Fruit fly (Drosophila melanogaster) whole organism, embryonic: ENCODE measurements around the gene CG8312.

ENCODE experiments used
- C15 ChIP-seq: fragments of 200-800 bp; sonication (Bioruptor generic); IDR thresholded peaks from 3 replicates; pipeline ENCODE4 v1.3.6; 2022; ENCODE audit warnings: missing biosample characterization, missing genetic modification characterization
- CG10209 ChIP-seq: fragments of 200-800 bp; sonication (Bioruptor generic); optimal IDR thresholded peaks from 3 replicates; lab custom pipeline; 2017; ENCODE audit warnings: missing biosample characterization, mild to moderate bottlenecking, missing genetic modification characterization, missing genetic modification reagents
- CG10959 ChIP-seq: fragments of 200-800 bp; sonication (Bioruptor generic); IDR thresholded peaks from 2 replicates; pipeline ENCODE4 v1.3.6; 2022; ENCODE audit warnings: missing biosample characterization, missing genetic modification characterization
- CG11085 ChIP-seq: fragments of 200-800 bp; sonication (Bioruptor generic); IDR thresholded peaks from 2 replicates; pipeline ENCODE4 v1.3.6; 2022; ENCODE audit warnings: missing biosample characterization, missing genetic modification characterization
- CG11456 ChIP-seq: fragments of 200-800 bp; sonication (Bioruptor generic); IDR thresholded peaks from 3 replicates; pipeline ENCODE4 v1.3.6; 2022; ENCODE audit warnings: missing biosample characterization, missing genetic modification characterization
- CG12299 ChIP-seq: fragments of 200-800 bp; sonication (Bioruptor generic); optimal IDR thresholded peaks from 2 replicates; lab custom pipeline; 2018; ENCODE audit warnings: missing biosample characterization, mild to moderate bottlenecking, missing genetic modification characterization
- CG12391 ChIP-seq: fragments of 200-800 bp; sonication (Bioruptor generic); optimal IDR thresholded peaks from 3 replicates; lab custom pipeline; 2018; ENCODE audit warnings: missing biosample characterization, mild to moderate bottlenecking, missing genetic modification characterization, moderate library complexity
- CG12942 ChIP-seq: fragments of 200-800 bp; sonication (Bioruptor generic); optimal IDR thresholded peaks from 3 replicates; lab custom pipeline; 2016; ENCODE audit warnings: missing biosample characterization, missing genetic modification characterization
- CG14014 ChIP-seq: fragments of 200-800 bp; sonication (Bioruptor generic); IDR thresholded peaks from 2 replicates; pipeline ENCODE4 v1.3.6; 2022; ENCODE audit warnings: missing biosample characterization, missing genetic modification characterization
- CG15601 ChIP-seq: fragments of 200-800 bp; sonication (Bioruptor generic); optimal IDR thresholded peaks from 3 replicates; lab custom pipeline; 2019; ENCODE audit warnings: missing biosample characterization, mild to moderate bottlenecking, missing genetic modification characterization, moderate library complexity
- CG17385 ChIP-seq: fragments of 200-800 bp; sonication (Bioruptor generic); optimal IDR thresholded peaks from 3 replicates; lab custom pipeline; 2018; ENCODE audit warnings: missing biosample characterization, mild to moderate bottlenecking, missing genetic modification characterization
- CG2116 ChIP-seq: fragments of 200-800 bp; sonication (Bioruptor generic); optimal IDR thresholded peaks from 3 replicates; lab custom pipeline; 2018; ENCODE audit warnings: missing biosample characterization, mild to moderate bottlenecking, missing genetic modification characterization
- CG3163 ChIP-seq: fragments of 200-800 bp; sonication (Bioruptor generic); optimal IDR thresholded peaks from 3 replicates; lab custom pipeline; 2016; ENCODE audit warnings: missing biosample characterization, missing genetic modification characterization
- CG34224 ChIP-seq: fragments of 200-800 bp; sonication (Bioruptor generic); IDR thresholded peaks from 3 replicates; pipeline ENCODE4 v1.3.6; 2022; ENCODE audit warnings: missing biosample characterization, missing genetic modification characterization; ENCODE audit not compliant: partially characterized antibody
- CG3726 ChIP-seq: fragments of 200-800 bp; sonication (Bioruptor generic); IDR thresholded peaks from 3 replicates; pipeline ENCODE4, ENCODE4 v1.3.6; 2022; ENCODE audit warnings: missing biosample characterization, missing genetic modification characterization
- CG3995 ChIP-seq: fragments of 200-800 bp; sonication (Bioruptor generic); optimal IDR thresholded peaks from 3 replicates; lab custom pipeline; 2016; ENCODE audit warnings: missing biosample characterization, missing genetic modification characterization
- CG4282 ChIP-seq: fragments of 200-800 bp; sonication (Bioruptor generic); optimal IDR thresholded peaks from 2 replicates; lab custom pipeline; 2016; ENCODE audit warnings: missing biosample characterization, missing genetic modification characterization
- CG6683 ChIP-seq: fragments of 200-800 bp; sonication (Bioruptor generic); optimal IDR thresholded peaks from 2 replicates; lab custom pipeline; 2017; ENCODE audit warnings: missing biosample characterization, mild to moderate bottlenecking, missing genetic modification characterization, missing genetic modification reagents
- CG7963 ChIP-seq: fragments of 200-800 bp; sonication (Bioruptor generic); IDR thresholded peaks from 3 replicates; pipeline ENCODE4 v1.3.6; 2022; ENCODE audit warnings: missing biosample characterization, missing genetic modification characterization; ENCODE audit not compliant: partially characterized antibody
- CG8478 ChIP-seq: fragments of >200 bp; optimal IDR thresholded peaks from 2 replicates; lab custom pipeline; 2018
- Dbx ChIP-seq: fragments of 200-800 bp; sonication (Bioruptor generic); IDR thresholded peaks from 3 replicates; pipeline ENCODE4 v1.3.6; 2022; ENCODE audit warnings: missing biosample characterization, missing genetic modification characterization
- E2f1 ChIP-seq: fragments of 200-800 bp; sonication (Bioruptor generic); IDR thresholded peaks from 2 replicates; pipeline ENCODE4 v1.3.6; 2022; ENCODE audit warnings: missing biosample characterization, missing genetic modification characterization
- HLH4C ChIP-seq: fragments of 200-800 bp; sonication (Bioruptor generic); IDR thresholded peaks from 3 replicates; pipeline ENCODE4 v1.3.6; 2022; ENCODE audit warnings: missing biosample characterization, missing genetic modification characterization; ENCODE audit not compliant: partially characterized antibody
- Med ChIP-seq: fragments of 200-800 bp; sonication (Bioruptor generic); peaks from one replicate; lab custom pipeline; 2016; ENCODE audit warnings: missing biosample characterization, missing genetic modification characterization, mild to moderate bottlenecking, inconsistent platforms, moderate library complexity
- PHDP ChIP-seq: fragments of 200-800 bp; sonication (Bioruptor generic); optimal IDR thresholded peaks from 3 replicates; lab custom pipeline; 2018; ENCODE audit warnings: missing biosample characterization, mild to moderate bottlenecking, missing genetic modification characterization, moderate library complexity
- ase ChIP-seq: fragments of 200-800 bp; sonication (Bioruptor generic); IDR thresholded peaks from 3 replicates; pipeline ENCODE4 v1.3.6; 2022; ENCODE audit warnings: missing biosample characterization, missing genetic modification characterization
- br ChIP-seq: fragments of >200 bp; optimal IDR thresholded peaks from 2 replicates; lab custom pipeline; 2017
- dimm ChIP-seq: fragments of 200-800 bp; sonication (Bioruptor generic); IDR thresholded peaks from 2 replicates; pipeline ENCODE4 v1.3.6; 2022; ENCODE audit warnings: missing biosample characterization, missing genetic modification characterization
- dmrt99B ChIP-seq: fragments of 200-800 bp; sonication (Bioruptor generic); optimal IDR thresholded peaks from 2 replicates; lab custom pipeline; 2018; ENCODE audit warnings: missing biosample characterization, mild to moderate bottlenecking, missing genetic modification characterization, moderate library complexity
- emc ChIP-seq: fragments of 200-800 bp; sonication (Bioruptor generic); optimal IDR thresholded peaks from 2 replicates; lab custom pipeline; 2016; ENCODE audit warnings: missing biosample characterization, missing genetic modification characterization
- exex ChIP-seq: fragments of 200-800 bp; sonication (Bioruptor generic); optimal IDR thresholded peaks from 4 replicates; lab custom pipeline; 2018; ENCODE audit warnings: missing biosample characterization, mild to moderate bottlenecking, missing genetic modification characterization, moderate library complexity
- hbn ChIP-seq: fragments of 200-800 bp; sonication (Bioruptor generic); IDR thresholded peaks from 2 replicates; pipeline ENCODE4 v1.3.6; 2022; ENCODE audit warnings: missing biosample characterization, missing genetic modification characterization; ENCODE audit not compliant: partially characterized antibody
- kni ChIP-seq: fragments of 200-800 bp; sonication (Bioruptor generic); optimal IDR thresholded peaks from 3 replicates; lab custom pipeline; 2017; ENCODE audit warnings: mild to moderate bottlenecking, missing biosample characterization, missing genetic modification reagents, missing genetic modification characterization
- lilli ChIP-seq: fragments of 200-800 bp; sonication (Bioruptor generic); optimal IDR thresholded peaks from 3 replicates; lab custom pipeline; 2016; ENCODE audit warnings: missing biosample characterization, missing genetic modification characterization
- nmo ChIP-seq: fragments of 200-800 bp; sonication (Bioruptor generic); optimal IDR thresholded peaks from 2 replicates; lab custom pipeline; 2018; ENCODE audit warnings: missing biosample characterization, mild to moderate bottlenecking, missing genetic modification characterization, moderate library complexity
- onecut ChIP-seq: fragments of 200-800 bp; sonication (Bioruptor generic); IDR thresholded peaks from 2 replicates; pipeline ENCODE4 v1.3.6; 2022; ENCODE audit warnings: missing biosample characterization, missing genetic modification characterization
- otp ChIP-seq: fragments of 200-800 bp; sonication (Bioruptor generic); IDR thresholded peaks from 3 replicates; pipeline ENCODE4, ENCODE4 v1.3.6; 2022; ENCODE audit warnings: missing biosample characterization, missing genetic modification characterization
- pb ChIP-seq: fragments of 200-800 bp; sonication (Bioruptor generic); optimal IDR thresholded peaks from 3 replicates; lab custom pipeline; 2016; ENCODE audit warnings: missing biosample characterization, missing genetic modification characterization
- pho ChIP-seq: fragments of 200-800 bp; sonication (Bioruptor generic); optimal IDR thresholded peaks from 2 replicates; lab custom pipeline; 2016; ENCODE audit warnings: missing biosample characterization, missing genetic modification characterization
- phol ChIP-seq: fragments of 200-800 bp; sonication (Bioruptor generic); optimal IDR thresholded peaks from 3 replicates; lab custom pipeline; 2018; ENCODE audit warnings: missing biosample characterization, mild to moderate bottlenecking, missing genetic modification characterization, moderate library complexity
- rib ChIP-seq: fragments of 200-800 bp; sonication (Bioruptor generic); IDR thresholded peaks from 2 replicates; pipeline ENCODE4 v1.3.6; 2022; ENCODE audit warnings: missing biosample characterization, missing genetic modification characterization
- sc ChIP-seq, 3 experiments: fragments of >200 bp in 2 of 3; fragments of 200-800 bp in 1 of 3; sonication (Bioruptor generic) in 1 of 3; optimal IDR thresholded peaks; 2 replicates in 2 of 3; 3 replicates in 1 of 3; lab custom pipeline; 2017; ENCODE audit warnings: mild to moderate bottlenecking in 1 of 3, missing biosample characterization in 1 of 3, missing genetic modification characterization in 1 of 3, missing genetic modification reagents in 1 of 3
- scrt ChIP-seq: fragments of 200-800 bp; sonication (Bioruptor generic); optimal IDR thresholded peaks from 2 replicates; lab custom pipeline; 2018; ENCODE audit warnings: missing biosample characterization, mild to moderate bottlenecking, missing genetic modification characterization, moderate library complexity
- shn ChIP-seq: fragments of 200-800 bp; sonication (Bioruptor generic); optimal IDR thresholded peaks from 3 replicates; lab custom pipeline; 2016; ENCODE audit warnings: missing biosample characterization, missing genetic modification characterization
- slou ChIP-seq: fragments of 200-800 bp; sonication (Bioruptor generic); optimal IDR thresholded peaks from 3 replicates; lab custom pipeline; 2016; ENCODE audit warnings: missing biosample characterization, missing genetic modification characterization
- tna ChIP-seq: fragments of 200-800 bp; sonication (Bioruptor generic); IDR thresholded peaks from 2 replicates; pipeline ENCODE4 v1.3.6; 2022; ENCODE audit warnings: missing biosample characterization, missing genetic modification characterization; ENCODE audit not compliant: partially characterized antibody
- ttk ChIP-seq: fragments of 200-800 bp; sonication (Bioruptor generic); IDR thresholded peaks from 2 replicates; pipeline ENCODE4 v2.1.2; 2022; ENCODE audit warnings: missing biosample characterization, missing genetic modification characterization
- unpg ChIP-seq: fragments of 200-800 bp; sonication (Bioruptor generic); optimal IDR thresholded peaks from 3 replicates; lab custom pipeline; 2018; ENCODE audit warnings: missing biosample characterization, mild to moderate bottlenecking, missing genetic modification characterization, moderate library complexity
- zf30C ChIP-seq: fragments of 200-800 bp; sonication (Bioruptor generic); optimal IDR thresholded peaks from 3 replicates; lab custom pipeline; 2018; ENCODE audit warnings: missing biosample characterization, mild to moderate bottlenecking, missing genetic modification characterization

CG8312 gene

dm6 chr3R:9573812-9574587 lies 17.1 kb upstream of the CG8312 start, which contains the start of gene CG9399 (continued):
- TF ChIP-seq CG8478 (no peak), CG3995 (peak; percentile 74), lilli (GFP tag; lab: Kevin White, UChicago) (peak; percentile 98), dimm (GFP tag; lab: Robert Waterston, UW) (peak; percentile 97), Med (GFP tag; lab: Kevin White, UChicago) (peak; percentile 99), kni (GFP tag; lab: Kevin White, UChicago) (peak; percentile 79), zf30C (GFP tag; lab: Kevin White, UChicago) (peak; percentile 34), C15 (GFP tag; lab: Robert Waterston, UW) (peak; percentile 96), CG4282 (GFP tag; lab: Kevin White, UChicago) (peak; percentile 87), nmo (GFP tag; lab: Kevin White, UChicago) (peak; percentile 98), dmrt99B (tag; lab: Kevin White, UChicago) (peak; percentile 97), pho (GFP tag; lab: Kevin White, UChicago) (peak; percentile 93), scrt (GFP tag; lab: Kevin White, UChicago) (peak; percentile 89), CG11456 (peak; percentile 97), phol (peak; percentile 97), CG14014 (peak; percentile 98), CG11085 (GFP tag; lab: Robert Waterston, UW) (peak; percentile 95), ttk (peak; percentile 98), shn (GFP tag; lab: Kevin White, UChicago) (peak; percentile 93), CG7963 (GFP tag; lab: Robert Waterston, UW) (no peak), CG15601 (peak; percentile 96), hbn (GFP tag; lab: Robert Waterston, UW) (no peak), sc (optimal IDR thresholded peaks at IDR 0.05; lab: Kevin White, UChicago) (no peak), sc (GFP tag; optimal IDR thresholded peaks at IDR 0.05; lab: Kevin White, UChicago) (peak; percentile 95), slou (GFP tag; lab: Kevin White, UChicago) (peak; percentile 84), PHDP (tag; lab: Kevin White, UChicago) (peak; percentile 97), CG12391 (tag; lab: Kevin White, UChicago) (peak; percentile 99), Dbx (peak; percentile 96), CG10959 (peak; percentile 92), CG3163 (peak; percentile 71), otp (GFP tag; lab: Robert Waterston, UW) (peak; percentile 98), CG34224 (peak; percentile 51), CG6683 (GFP tag; lab: Kevin White, UChicago) (peak; percentile 86), exex (tag; lab: Kevin White, UChicago) (peak; percentile 74), emc (GFP tag; lab: Kevin White, UChicago) (peak; percentile 63), HLH4C (0 out of 3 replicates have a peak, but pooled peaks have one; percentile 38), onecut (peak; percentile 89), CG3726 (GFP tag; lab: Robert Waterston, UW) (peak; percentile 97), CG12942 (peak; percentile 97), br (lab: Kevin White, UChicago) (no peak), ase (GFP tag; lab: Robert Waterston, UW) (peak; percentile 98), E2f1 (peak; percentile 97), tna (GFP tag; lab: Robert Waterston, UW) (no peak), CG17385 (peak; percentile 94), pb (GFP tag; lab: Kevin White, UChicago) (peak; percentile 61), rib (GFP tag; lab: Robert Waterston, UW) (peak; percentile 88), unpg (GFP tag; lab: Kevin White, UChicago) (peak; percentile 98), CG10209 (GFP tag; lab: Kevin White, UChicago) (peak; percentile 98), CG12299 (tag; lab: Kevin White, UChicago) (peak; percentile 95), CG2116 (GFP tag; lab: Kevin White, UChicago) (peak; percentile 91)
